Fruit fly (Drosophila melanogaster): Measurements from ENCODE around the gene CG14624.
A peak's percentile ranks its signal among the peaks of the same experiment; 100 is the strongest.

The CG14624 gene

dm6 chrX:1236475-1236874 lies 29.9 kb downstream of the CG14624 start, which contains the start of gene CG3638 (continued):
- TF ChIP-seq hth (optimal IDR thresholded peaks at IDR 0.05) (no peak), CG7786 (GFP tag; optimal IDR thresholded peaks at IDR 0.05) (no peak), Sry-δ (GFP tag; optimal IDR thresholded peaks at IDR 0.05) (peak; percentile 97), hb (GFP tag; IDR thresholded peaks at IDR 0.05; ENCODE audit: partially characterized antibody) (peak; percentile 54), NC2α (GFP tag; optimal IDR thresholded peaks at IDR 0.05) (no peak), Hmr (GFP tag; optimal IDR thresholded peaks at IDR 0.05) (peak; percentile 71), Stat92E (GFP tag; optimal IDR thresholded peaks at IDR 0.05) (no peak), cg (GFP tag; optimal IDR thresholded peaks at IDR 0.05) (peak; percentile 73), CG6791 (GFP tag; IDR thresholded peaks at IDR 0.05; ENCODE audit: partially characterized antibody) (peak; percentile 95), Optix (GFP tag; IDR thresholded peaks at IDR 0.05) (no peak), crc (GFP tag; optimal IDR thresholded peaks at IDR 0.05) (no peak), dimm (GFP tag; IDR thresholded peaks at IDR 0.05) (no peak), rib (GFP tag; IDR thresholded peaks at IDR 0.05) (no peak), CG10274 (GFP tag; optimal IDR thresholded peaks at IDR 0.05) (no peak), tgo (GFP tag; IDR thresholded peaks at IDR 0.05) (no peak), odd (GFP tag; optimal IDR thresholded peaks at IDR 0.05) (no peak), CG33213 (GFP tag; optimal IDR thresholded peaks at IDR 0.05) (peak; percentile 78), YL-1 (GFP tag; optimal IDR thresholded peaks at IDR 0.05) (peak; percentile 37), CG18764 (GFP tag; optimal IDR thresholded peaks at IDR 0.05) (peak; percentile 6), CG7839 (tag; optimal IDR thresholded peaks at IDR 0.05) (peak; percentile 12), CG16779 (GFP tag; IDR thresholded peaks at IDR 0.05) (0 out of 2 replicates have a peak, but pooled peaks have one; percentile 20), Dad (GFP tag; optimal IDR thresholded peaks at IDR 0.05) (peak; percentile 3), Hsf (GFP tag; optimal IDR thresholded peaks at IDR 0.05) (peak; percentile 27), Nf-YC (tag; optimal IDR thresholded peaks at IDR 0.05) (peak; percentile 3), CG13894 (tag; optimal IDR thresholded peaks at IDR 0.05) (peak; percentile 98), Hand (GFP tag; optimal IDR thresholded peaks at IDR 0.05) (no peak), pzg (GFP tag; optimal IDR thresholded peaks at IDR 0.05) (peak; percentile 96), CG10267 (tag; optimal IDR thresholded peaks at IDR 0.05) (peak; percentile 63), CG34224 (GFP tag; IDR thresholded peaks at IDR 0.05; ENCODE audit: partially characterized antibody) (peak; percentile 68), ftz-f1 (GFP tag; optimal IDR thresholded peaks at IDR 0.05) (peak; percentile 7), CG12155 (GFP tag; optimal IDR thresholded peaks at IDR 0.05) (peak; percentile 58), NfI (GFP tag; optimal IDR thresholded peaks at IDR 0.05) (peak; percentile 16), ttk (GFP tag; IDR thresholded peaks at IDR 0.05) (no peak), chinmo (GFP tag; IDR thresholded peaks at IDR 0.05; ENCODE audit: partially characterized antibody) (peak; percentile 86; the same call in 3 of the 4 replicates), tll (GFP tag; optimal IDR thresholded peaks at IDR 0.05) (no peak), trem (tag; optimal IDR thresholded peaks at IDR 0.05) (peak; percentile 49), CG17385 (GFP tag; optimal IDR thresholded peaks at IDR 0.05) (no peak), gfzf (GFP tag; optimal IDR thresholded peaks at IDR 0.05) (peak; percentile 84), cato (GFP tag; optimal IDR thresholded peaks at IDR 0.05; ENCODE audit: borderline replicate concordance) (no peak), Meics (GFP tag; optimal IDR thresholded peaks at IDR 0.05) (no peak), tx (GFP tag; optimal IDR thresholded peaks at IDR 0.05) (peak; percentile 40), Doc3 (GFP tag; IDR thresholded peaks at IDR 0.05; ENCODE audit: partially characterized antibody) (peak; percentile 54; the same call in 1 of the 3 replicates), insv (GFP tag; optimal IDR thresholded peaks at IDR 0.05) (peak in 1 of 2 experiments; percentile 39), CoRest (tag; optimal IDR thresholded peaks at IDR 0.05) (no peak), CG8290 (GFP tag; optimal IDR thresholded peaks at IDR 0.05) (peak; percentile 99), CG8290 (tag; optimal IDR thresholded peaks at IDR 0.05) (peak in 1 of 2 experiments; percentile 91), CTCF (GFP tag; optimal IDR thresholded peaks at IDR 0.05) (peak; percentile 94), CG11504 (tag; optimal IDR thresholded peaks at IDR 0.05) (peak; percentile 28), gcm (GFP tag; optimal IDR thresholded peaks at IDR 0.05) (no peak), Rx (GFP tag; IDR thresholded peaks at IDR 0.05) (no peak), HLH4C (GFP tag; IDR thresholded peaks at IDR 0.05; ENCODE audit: partially characterized antibody) (peak; percentile 71)
